Worm (Caenorhabditis elegans): ENCODE data around the gene K10C9.1.

Gene K10C9.1

ce11 chrV:1074946-1075345 lies at the start of gene K10C9.1:
TSS of gene K10C9.1 (plus strand) at chrV:1075246.
- TF ChIP-seq elt-3 (tag; optimal IDR thresholded peaks at IDR 0.05), result no peak
- no peak for TF ChIP-seq lin-39 (tag; optimal IDR thresholded peaks at IDR 0.05)
- TF ChIP-seq snpc-4 (tag; optimal IDR thresholded peaks at IDR 0.05), result no peak
- no peak for TF ChIP-seq daf-12 (tag; optimal IDR thresholded peaks at IDR 0.05)
- TF ChIP-seq zag-1 (tag; optimal IDR thresholded peaks at IDR 0.05), result no peak
- TF ChIP-seq jun-1 (tag; optimal IDR thresholded peaks at IDR 0.05), result no peak
- no peak for TF ChIP-seq ztf-4 (tag; optimal IDR thresholded peaks at IDR 0.05)
- no peak for TF ChIP-seq hmg-11 (tag; optimal IDR thresholded peaks at IDR 0.05)
- no peak for TF ChIP-seq nhr-25 (tag; optimal IDR thresholded peaks at IDR 0.05)
- TF ChIP-seq egl-5 (tag; optimal IDR thresholded peaks at IDR 0.05), result no peak
- TF ChIP-seq unc-39 (tag; optimal IDR thresholded peaks at IDR 0.05), result no peak
- TF ChIP-seq ztf-11 (tag; optimal IDR thresholded peaks at IDR 0.05), result no peak
- TF ChIP-seq ama-1 (optimal IDR thresholded peaks at IDR 0.05), result no peak
- TF ChIP-seq nfya-1 (tag; optimal IDR thresholded peaks at IDR 0.05; ENCODE audit: insufficient read depth), result no peak
- TF ChIP-seq pqm-1 (tag; optimal IDR thresholded peaks at IDR 0.05), result no peak
- TF ChIP-seq R02D3.7 (tag; optimal IDR thresholded peaks at IDR 0.05), result no peak
- no peak for TF ChIP-seq elt-1 (tag; optimal IDR thresholded peaks at IDR 0.05)
- TF ChIP-seq nhr-77 (tag; optimal IDR thresholded peaks at IDR 0.05), result no peak
- no peak for TF ChIP-seq ceh-28 (tag; optimal IDR thresholded peaks at IDR 0.05)

- TF ChIP-seq eor-1 (tag; optimal IDR thresholded peaks at IDR 0.05), result no peak
- no peak for TF ChIP-seq nhr-11 (tag; optimal IDR thresholded peaks at IDR 0.05)
- no peak for TF ChIP-seq nfya-1 (tag; optimal IDR thresholded peaks at IDR 0.05; ENCODE audit: insufficient read depth)
- TF ChIP-seq nhr-67 (tag; optimal IDR thresholded peaks at IDR 0.05), result no peak
- peak; percentile 33 for TF ChIP-seq pha-4 (tag; optimal IDR thresholded peaks at IDR 0.05)
- TF ChIP-seq ceh-82 (tag; optimal IDR thresholded peaks at IDR 0.05), result no peak
- no peak for TF ChIP-seq nhr-76 (tag; optimal IDR thresholded peaks at IDR 0.05)
- TF ChIP-seq elt-3 (tag; optimal IDR thresholded peaks at IDR 0.05), result no peak
- no peak for TF ChIP-seq pqm-1 (tag; optimal IDR thresholded peaks at IDR 0.05)
- peak; percentile 24 for TF ChIP-seq elt-2 (tag; optimal IDR thresholded peaks at IDR 0.05)
These were observed 48.0 kb upstream of the K10C9.1 start, which contains the start of gene R09A1.3 for ce11 chrV:1027044-1027443. TSS of gene R09A1.3 (minus strand) at chrV:1027074.

- no peak for TF ChIP-seq ceh-9 (tag; optimal IDR thresholded peaks at IDR 0.05)
- no peak for TF ChIP-seq sea-2 (GFP tag; optimal IDR thresholded peaks at IDR 0.05)
- TF ChIP-seq R02D3.7 (tag; optimal IDR thresholded peaks at IDR 0.05), result no peak
- TF ChIP-seq fkh-2 (tag; optimal IDR thresholded peaks at IDR 0.05), result no peak
- TF ChIP-seq nhr-76 (tag; optimal IDR thresholded peaks at IDR 0.05), result no peak
- no peak for TF ChIP-seq nhr-12 (tag; optimal IDR thresholded peaks at IDR 0.05)
- TF ChIP-seq mml-1 (tag; optimal IDR thresholded peaks at IDR 0.05), result no peak
- TF ChIP-seq nhr-67 (tag; optimal IDR thresholded peaks at IDR 0.05), result no peak
These were observed 41.7 kb upstream of the K10C9.1 start, which contains the start of gene flp-34 for ce11 chrV:1033304-1033703. TSS of gene flp-34 (minus strand) at chrV:1033404.

ce11 chrV:1038074-1038473 lies 37.0 kb upstream of the K10C9.1 start:
- no peak for TF ChIP-seq nhr-77 (tag; optimal IDR thresholded peaks at IDR 0.05)
- no peak for TF ChIP-seq zag-1 (tag; optimal IDR thresholded peaks at IDR 0.05)
- no peak for TF ChIP-seq daf-12 (tag; optimal IDR thresholded peaks at IDR 0.05)
- TF ChIP-seq mml-1 (tag; optimal IDR thresholded peaks at IDR 0.05), result no peak
- TF ChIP-seq unc-62 (GFP tag; optimal IDR thresholded peaks at IDR 0.05), result no peak

ce11 chrV:1047251-1047650 lies 27.8 kb upstream of the K10C9.1 start:
- peak; percentile 73 for TF ChIP-seq nfya-1 (tag; optimal IDR thresholded peaks at IDR 0.05; ENCODE audit: insufficient read depth)
- no peak for TF ChIP-seq nhr-28 (tag; optimal IDR thresholded peaks at IDR 0.05)

- TF ChIP-seq nhr-77 (tag; optimal IDR thresholded peaks at IDR 0.05) (no peak), fos-1 (tag; optimal IDR thresholded peaks at IDR 0.05) (no peak), lsy-12 (tag; optimal IDR thresholded peaks at IDR 0.05) (no peak), zag-1 (tag; optimal IDR thresholded peaks at IDR 0.05) (no peak), pqm-1 (tag; optimal IDR thresholded peaks at IDR 0.05) (no peak), ztf-11 (tag; optimal IDR thresholded peaks at IDR 0.05) (no peak), unc-62 (GFP tag; optimal IDR thresholded peaks at IDR 0.05) (no peak), aly-2 (tag; optimal IDR thresholded peaks at IDR 0.05) (no peak), elt-1 (tag; optimal IDR thresholded peaks at IDR 0.05) (no peak), nfya-1 (tag; optimal IDR thresholded peaks at IDR 0.05; ENCODE audit: insufficient read depth) (no peak), pha-4 (tag; optimal IDR thresholded peaks at IDR 0.05) (no peak), daf-12 (tag; optimal IDR thresholded peaks at IDR 0.05) (no peak), ztf-4 (tag; optimal IDR thresholded peaks at IDR 0.05) (no peak), ceh-28 (tag; optimal IDR thresholded peaks at IDR 0.05) (no peak), nhr-43 (tag; optimal IDR thresholded peaks at IDR 0.05; ENCODE audit: poor library complexity, severe bottlenecking) (no peak), sea-2 (GFP tag; optimal IDR thresholded peaks at IDR 0.05) (no peak), ceh-82 (tag; optimal IDR thresholded peaks at IDR 0.05) (no peak), fkh-10 (GFP tag; optimal IDR thresholded peaks at IDR 0.05) (no peak), nhr-76 (tag; optimal IDR thresholded peaks at IDR 0.05) (no peak), hmg-11 (tag; optimal IDR thresholded peaks at IDR 0.05) (no peak)
These were observed 26.6 kb upstream of the K10C9.1 start, which contains the start of gene nra-4 for ce11 chrV:1048482-1048881. TSS of gene nra-4 (minus strand) at chrV:1048582.
